Worm (Caenorhabditis elegans) whole organism, young adult: Measurements from ENCODE around the gene fipr-6.

ENCODE experiments used
- B0261.1 ChIP-seq: sonication (generic microtip); optimal IDR thresholded peaks from 2 replicates; lab custom pipeline; 2016; ENCODE audit warnings: mild to moderate bottlenecking, missing genetic modification characterization, moderate library complexity, missing compliant biosample characterization
- atf-7 ChIP-seq: sonication (generic microtip); optimal IDR thresholded peaks from 2 replicates; lab custom pipeline; 2017; ENCODE audit warnings: mild to moderate bottlenecking, missing genetic modification characterization, missing compliant biosample characterization
- cebp-1 ChIP-seq, 2 experiments: fragments of 200-800 bp in 1 of 2; sonication (Bioruptor generic) in 1 of 2; sonication (generic microtip) in 1 of 2; IDR thresholded peaks in 1 of 2; optimal IDR thresholded peaks in 1 of 2; 2 replicates each; pipeline versions ENCODE4 v1.3.6 to Lab custom; 2017 to 2022; ENCODE audit warnings: missing compliant biosample characterization in 2 of 2, missing genetic modification characterization in 2 of 2, mild to moderate bottlenecking in 1 of 2, missing genetic modification reagents in 1 of 2, moderate library complexity in 1 of 2
- lir-1 ChIP-seq: fragments of 200-800 bp; sonication (Bioruptor generic); conservative IDR thresholded peaks from 2 replicates; pipeline ENCODE4 v1.3.6; 2022; ENCODE audit warnings: missing genetic modification reagents, missing genetic modification characterization, missing compliant biosample characterization
- nhr-80 ChIP-seq: sonication (generic microtip); optimal IDR thresholded peaks from 2 replicates; lab custom pipeline; 2016; ENCODE audit warnings: missing genetic modification characterization, missing compliant biosample characterization

DNA sequence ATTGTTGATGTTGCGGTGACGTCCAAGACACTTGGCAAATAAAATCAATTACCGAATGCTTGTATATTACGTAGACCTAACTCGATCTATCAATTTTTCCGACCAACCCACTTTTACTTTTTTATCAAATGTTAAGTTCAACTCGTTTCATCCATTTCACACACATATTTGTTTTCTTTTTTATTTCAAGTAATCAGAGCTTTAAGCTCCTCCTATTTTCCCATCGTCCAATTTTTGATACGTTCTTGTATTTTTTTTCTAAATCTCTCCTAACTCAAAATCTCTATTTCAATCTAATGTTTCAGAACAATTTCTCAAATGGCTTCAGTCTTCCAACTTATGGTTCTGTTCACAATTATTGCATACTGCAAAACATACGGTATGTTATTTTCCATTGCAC is 32.6 kb upstream of the fipr-6 start, which contains the start of gene ZK856.6:
- TF ChIP-seq atf-7 (tag; lab: Kevin White, UChicago) (no peak), nhr-80 (no peak), B0261.1 (no peak), lir-1 (no peak), cebp-1 (GFP tag; IDR thresholded peaks at IDR 0.05; lab: Robert Waterston, UW) (no peak), cebp-1 (tag; optimal IDR thresholded peaks at IDR 0.05; lab: Kevin White, UChicago) (no peak)
